Fruit fly (Drosophila melanogaster): ENCODE measurements around the gene CG10098.

CG10098 gene

DNA sequence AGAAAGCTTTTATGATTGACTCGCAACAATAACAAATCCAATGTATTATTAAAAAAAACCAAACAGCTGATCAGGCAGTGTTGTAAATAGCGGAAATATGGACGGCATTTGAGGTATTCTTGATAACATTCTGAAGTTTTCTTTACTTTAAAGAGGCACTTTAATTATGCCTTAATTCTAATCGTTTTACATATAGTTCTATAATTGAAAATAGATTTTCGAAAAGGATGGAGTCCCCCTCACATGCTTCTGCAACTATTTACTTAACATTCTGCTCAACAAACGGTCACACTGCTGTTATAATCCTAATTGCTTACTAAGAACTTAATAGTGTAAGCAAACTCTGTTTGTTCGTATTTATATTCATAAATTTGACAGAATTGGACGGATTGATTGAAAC, 3.6 kb downstream of the CG10098 start, which contains the start of gene CG10068 (continued):
- TF ChIP-seq CG1233 (GFP tag; optimal IDR thresholded peaks at IDR 0.05) = peak; percentile 84

DNA sequence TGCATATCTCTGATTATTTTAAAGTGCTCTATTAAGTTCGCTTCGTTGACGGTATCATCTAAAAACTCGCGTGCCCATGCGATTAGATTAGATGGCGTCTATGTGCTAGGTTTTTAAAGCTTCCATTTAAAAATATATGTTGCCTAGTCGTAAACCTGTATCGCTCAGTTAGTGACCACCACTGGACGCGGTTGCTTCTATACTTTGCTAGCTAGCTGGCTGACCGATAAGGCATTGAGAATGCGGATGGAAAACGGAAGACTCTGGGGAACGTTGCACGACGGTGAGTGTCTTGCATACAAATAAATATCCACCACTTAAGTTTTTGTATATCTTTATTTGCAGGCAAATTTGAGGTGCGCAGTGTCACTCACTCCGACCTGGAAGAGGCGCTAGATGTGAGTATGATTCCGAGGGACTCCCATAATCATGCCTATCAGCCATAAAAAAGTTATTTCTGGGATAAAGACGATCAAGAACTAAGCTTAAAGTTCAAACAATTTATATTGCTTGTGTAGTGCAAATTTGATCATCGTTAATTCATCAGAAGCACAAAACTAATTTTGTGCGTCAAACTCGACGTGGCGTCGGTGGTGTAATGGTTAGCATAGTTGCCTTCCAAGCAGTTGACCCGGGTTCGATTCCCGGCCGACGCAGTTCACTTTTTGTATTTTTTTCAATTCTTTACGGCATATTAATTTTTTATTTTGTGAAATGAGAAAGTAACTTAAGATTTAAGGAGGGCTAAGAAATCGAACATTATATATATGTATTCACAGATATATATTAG, 5.1 kb downstream of the CG10098 start, which contains the start of gene CG31248:
Gene CG31248, plus strand, starts transcription at position 41 of the 790 bp plus-strand sequence.
- no peak for TF ChIP-seq Neu2 (GFP tag; optimal IDR thresholded peaks at IDR 0.05; ENCODE audit: borderline replicate concordance)
- TF ChIP-seq Abd-B (GFP tag; optimal IDR thresholded peaks at IDR 0.05) = no peak
- TF ChIP-seq CG7963 (GFP tag; IDR thresholded peaks at IDR 0.05; ENCODE audit: partially characterized antibody) = peak; percentile 63; the same call in 2 of the 3 replicates
- no peak for TF ChIP-seq Lim3 (GFP tag; IDR thresholded peaks at IDR 0.05)
- 0 out of 2 replicates have a peak, but pooled peaks have one; percentile 45 for TF ChIP-seq unc-4 (GFP tag; IDR thresholded peaks at IDR 0.05; ENCODE audit: partially characterized antibody)
- peak; percentile 80 for TF ChIP-seq CG14860 (GFP tag; IDR thresholded peaks at IDR 0.05; ENCODE audit: partially characterized antibody)
- TF ChIP-seq CG16863 (GFP tag; optimal IDR thresholded peaks at IDR 0.05) = no peak
- TF ChIP-seq CG3281 (GFP tag; optimal IDR thresholded peaks at IDR 0.05) = peak; percentile 21
- no peak for TF ChIP-seq rib (GFP tag; IDR thresholded peaks at IDR 0.05)
- no peak for TF ChIP-seq CG6175 (GFP tag; IDR thresholded peaks at IDR 0.05)
- TF ChIP-seq hbn (GFP tag; IDR thresholded peaks at IDR 0.05; ENCODE audit: partially characterized antibody) = peak; percentile 30; the same call in 1 of the 2 replicates
- TF ChIP-seq CG10543 (GFP tag; optimal IDR thresholded peaks at IDR 0.05) = peak; percentile 71
- TF ChIP-seq Dbx (GFP tag; IDR thresholded peaks at IDR 0.05) = no peak
- no peak for TF ChIP-seq Six4 (GFP tag; optimal IDR thresholded peaks at IDR 0.05)
- TF ChIP-seq cwo (GFP tag; optimal IDR thresholded peaks at IDR 0.05) = peak; percentile 95
- no peak for TF ChIP-seq CG14710 (tag; optimal IDR thresholded peaks at IDR 0.05)
- no peak for TF ChIP-seq Optix (GFP tag; IDR thresholded peaks at IDR 0.05)
- peak; percentile 78 for TF ChIP-seq amos (GFP tag; IDR thresholded peaks at IDR 0.05; ENCODE audit: partially characterized antibody)
- TF ChIP-seq CG34376 (GFP tag; optimal IDR thresholded peaks at IDR 0.05) = peak; percentile 89
- no peak for TF ChIP-seq CG2116 (GFP tag; optimal IDR thresholded peaks at IDR 0.05)
- no peak for TF ChIP-seq hkb (optimal IDR thresholded peaks at IDR 0.05)
- peak; percentile 25; the same call in 1 of the 2 replicates for TF ChIP-seq hkb (GFP tag; IDR thresholded peaks at IDR 0.05)
- TF ChIP-seq MTF-1 (GFP tag; optimal IDR thresholded peaks at IDR 0.05; ENCODE audit: borderline replicate concordance) = no peak
- 0 out of 2 replicates have a peak, but pooled peaks have one; percentile 18 for TF ChIP-seq E2f2 (GFP tag; IDR thresholded peaks at IDR 0.05)
- peak; percentile 17 for TF ChIP-seq CG12659 (GFP tag; optimal IDR thresholded peaks at IDR 0.05)
- peak; percentile 67 for TF ChIP-seq ato (GFP tag; IDR thresholded peaks at IDR 0.05; ENCODE audit: partially characterized antibody)
- peak; percentile 69 for TF ChIP-seq Scr (GFP tag; IDR thresholded peaks at IDR 0.05; ENCODE audit: partially characterized antibody)
- peak; percentile 42 for TF ChIP-seq gro (GFP tag; optimal IDR thresholded peaks at IDR 0.05)
- peak; percentile 35 for TF ChIP-seq Side (GFP tag; optimal IDR thresholded peaks at IDR 0.05)
- TF ChIP-seq tup (GFP tag; optimal IDR thresholded peaks at IDR 0.05) = no peak
- TF ChIP-seq CG12769 (tag; optimal IDR thresholded peaks at IDR 0.05) = peak; percentile 22
- no peak for TF ChIP-seq CG16815 (GFP tag; optimal IDR thresholded peaks at IDR 0.05)
- peak; percentile 13; the same call in 1 of the 2 replicates for TF ChIP-seq MBD-R2 (GFP tag; IDR thresholded peaks at IDR 0.05)
- no peak for TF ChIP-seq gcm (GFP tag; optimal IDR thresholded peaks at IDR 0.05)
- peak; percentile 86 for TF ChIP-seq bbx (GFP tag; IDR thresholded peaks at IDR 0.05; ENCODE audit: partially characterized antibody)
- TF ChIP-seq kay (GFP tag; optimal IDR thresholded peaks at IDR 0.05) = no peak
- no peak for TF ChIP-seq HLH3B (GFP tag; IDR thresholded peaks at IDR 0.05)
- peak; percentile 99 for TF ChIP-seq Bdp1 (GFP tag; optimal IDR thresholded peaks at IDR 0.05)
- no peak for TF ChIP-seq Taf1 (GFP tag; IDR thresholded peaks at IDR 0.05)
- peak; percentile 83 for TF ChIP-seq CG6791 (GFP tag; IDR thresholded peaks at IDR 0.05; ENCODE audit: partially characterized antibody)
- TF ChIP-seq GATAe (GFP tag; conservative IDR thresholded peaks at IDR 0.05) = peak; percentile 77
- no peak for TF ChIP-seq Sry-β (GFP tag; optimal IDR thresholded peaks at IDR 0.05)
- TF ChIP-seq HLHmδ (GFP tag; optimal IDR thresholded peaks at IDR 0.05) = no peak
- peak; percentile 83 for TF ChIP-seq Opbp (GFP tag; IDR thresholded peaks at IDR 0.05; ENCODE audit: partially characterized antibody)
